Worm (Caenorhabditis elegans) whole organism, L1 larva: ENCODE data around the gene faah-4.
A peak's percentile ranks its signal among the peaks of the same experiment; 100 is the strongest.

Experiments used
- C04F5.9 ChIP-seq: sonication (generic microtip); optimal IDR thresholded peaks from 2 replicates; lab custom pipeline; 2016; ENCODE audit warnings: missing genetic modification characterization, missing compliant biosample characterization
- F16B12.6 ChIP-seq: fragments of 150-350 bp; optimal IDR thresholded peaks from 2 replicates; lab custom pipeline; 2014; ENCODE audit warnings: missing biosample characterization, missing genetic modification characterization
- alr-1 ChIP-seq: fragments of 200-800 bp; sonication (Bioruptor generic); optimal IDR thresholded peaks from 2 replicates; lab custom pipeline; 2018; ENCODE audit warnings: borderline replicate concordance, mild to moderate bottlenecking, missing genetic modification characterization, missing compliant biosample characterization
- aly-2 ChIP-seq: fragments of 150-350 bp; optimal IDR thresholded peaks from 2 replicates; lab custom pipeline; 2014; ENCODE audit warnings: missing biosample characterization, missing genetic modification characterization
- blmp-1 ChIP-seq: fragments of 150-350 bp; optimal IDR thresholded peaks from 2 replicates; lab custom pipeline; 2014; ENCODE audit warnings: missing biosample characterization, missing genetic modification characterization
- ceh-88 ChIP-seq: fragments of 200-800 bp; sonication (Bioruptor generic); IDR thresholded peaks from 2 replicates; pipeline ENCODE4 v1.3.6; 2022; ENCODE audit warnings: missing genetic modification characterization, missing compliant biosample characterization
- ceh-90 ChIP-seq: sonication (generic microtip); optimal IDR thresholded peaks from 2 replicates; lab custom pipeline; 2016; ENCODE audit warnings: missing genetic modification characterization, missing compliant biosample characterization
- dsc-1 ChIP-seq: sonication (generic microtip); optimal IDR thresholded peaks from 2 replicates; lab custom pipeline; 2016; ENCODE audit warnings: mild to moderate bottlenecking, missing genetic modification characterization, missing compliant biosample characterization
- efl-1 ChIP-seq, 4 experiments: fragments of 150-350 bp; optimal IDR thresholded peaks in 3 of 4; peaks in 1 of 4; 1 replicate in 1 of 4; 2 replicates in 3 of 4; lab custom pipeline; 2014; ENCODE audit warnings: missing biosample characterization in 2 of 4, missing genetic modification characterization in 2 of 4, missing genetic modification reagents in 2 of 4
- efl-3 ChIP-seq: fragments of 200-800 bp; sonication (Bioruptor generic); optimal IDR thresholded peaks from 2 replicates; lab custom pipeline; 2018; ENCODE audit warnings: mild to moderate bottlenecking, missing genetic modification characterization, missing compliant biosample characterization
- ets-5 ChIP-seq: fragments of 200-800 bp; sonication (Bioruptor generic); IDR thresholded peaks from 2 replicates; pipeline ENCODE4 v1.3.6; 2022; ENCODE audit warnings: missing genetic modification characterization, missing compliant biosample characterization
- fkh-4 ChIP-seq: sonication (generic microtip); optimal IDR thresholded peaks from 2 replicates; lab custom pipeline; 2016; ENCODE audit warnings: missing compliant biosample characterization, missing genetic modification characterization, borderline replicate concordance
- fkh-8 ChIP-seq: sonication (generic microtip); optimal IDR thresholded peaks from 2 replicates; lab custom pipeline; 2016; ENCODE audit warnings: mild to moderate bottlenecking, missing genetic modification characterization, missing compliant biosample characterization
- hlh-17 ChIP-seq: fragments of 200-800 bp; sonication (Bioruptor generic); optimal IDR thresholded peaks from 2 replicates; lab custom pipeline; 2018; ENCODE audit warnings: missing genetic modification characterization, mild to moderate bottlenecking, missing compliant biosample characterization, moderate library complexity, borderline replicate concordance
- hlh-4 ChIP-seq: sonication (generic microtip); optimal IDR thresholded peaks from 2 replicates; lab custom pipeline; 2016; ENCODE audit warnings: mild to moderate bottlenecking, missing genetic modification characterization, missing compliant biosample characterization
- isw-1 ChIP-seq: fragments of 200-800 bp; sonication (Bioruptor generic); IDR thresholded peaks from 2 replicates; pipeline ENCODE4 v1.3.6; 2022; ENCODE audit warnings: missing genetic modification characterization, missing compliant biosample characterization
- lin-14 ChIP-seq: fragments of 200-800 bp; sonication (Bioruptor generic); optimal IDR thresholded peaks from 2 replicates; lab custom pipeline; 2018; ENCODE audit warnings: mild to moderate bottlenecking, missing genetic modification characterization, moderate library complexity, missing compliant biosample characterization
- lin-15B ChIP-seq: fragments of 150-350 bp; sonication (generic microtip); optimal IDR thresholded peaks from 3 replicates; lab custom pipeline; 2014; ENCODE audit warnings: missing biosample characterization, missing genetic modification characterization
- lsy-2 ChIP-seq, 2 experiments: fragments of 150-350 bp; optimal IDR thresholded peaks; 2 replicates each; lab custom pipeline; 2014; ENCODE audit warnings: missing biosample characterization in 2 of 2, missing genetic modification characterization in 2 of 2
- mdl-1 ChIP-seq, 2 experiments: fragments of 150-350 bp; optimal IDR thresholded peaks; 2 replicates each; lab custom pipeline; 2014 to 2017; ENCODE audit warnings: missing biosample characterization in 2 of 2, missing genetic modification characterization in 2 of 2, inconsistent platforms in 1 of 2
- mep-1 ChIP-seq: fragments of 150-350 bp; optimal IDR thresholded peaks from 2 replicates; lab custom pipeline; 2014; ENCODE audit warnings: missing biosample characterization, missing genetic modification characterization
- nhr-11 ChIP-seq: fragments of 150-350 bp; optimal IDR thresholded peaks from 2 replicates; lab custom pipeline; 2014; ENCODE audit warnings: missing biosample characterization, missing genetic modification characterization
- nhr-12 ChIP-seq: sonication (generic microtip); optimal IDR thresholded peaks from 2 replicates; lab custom pipeline; 2017; ENCODE audit warnings: missing biosample characterization, missing genetic modification characterization
- nhr-20 ChIP-seq: sonication (generic microtip); optimal IDR thresholded peaks from 2 replicates; lab custom pipeline; 2016; ENCODE audit warnings: mild to moderate bottlenecking, missing genetic modification characterization, missing compliant biosample characterization
- nhr-28 ChIP-seq: fragments of 150-350 bp; optimal IDR thresholded peaks from 2 replicates; lab custom pipeline; 2014; ENCODE audit warnings: missing biosample characterization, missing genetic modification characterization
- nhr-47 ChIP-seq: sonication (generic microtip); optimal IDR thresholded peaks from 2 replicates; lab custom pipeline; 2016; ENCODE audit warnings: mild to moderate bottlenecking, missing genetic modification characterization, moderate library complexity, missing compliant biosample characterization
- nhr-71 ChIP-seq: sonication (generic microtip); optimal IDR thresholded peaks from 2 replicates; lab custom pipeline; 2016; ENCODE audit warnings: mild to moderate bottlenecking, missing genetic modification characterization, moderate library complexity, missing compliant biosample characterization
- nhr-76 ChIP-seq: sonication (generic microtip); optimal IDR thresholded peaks from 2 replicates; lab custom pipeline; 2017; ENCODE audit warnings: missing biosample characterization, missing genetic modification characterization
- nhr-85 ChIP-seq: sonication (generic microtip); peaks from one replicate; lab custom pipeline; 2016; ENCODE audit warnings: missing genetic modification characterization, inconsistent platforms, missing compliant biosample characterization
- nhr-90 ChIP-seq: sonication (generic microtip); optimal IDR thresholded peaks from 2 replicates; lab custom pipeline; 2016; ENCODE audit warnings: mild to moderate bottlenecking, missing genetic modification characterization, missing compliant biosample characterization; ENCODE audit not compliant: poor library complexity
- pag-3 ChIP-seq: sonication (generic microtip); optimal IDR thresholded peaks from 2 replicates; lab custom pipeline; 2017; ENCODE audit warnings: missing genetic modification characterization, mild to moderate bottlenecking, missing compliant biosample characterization, antibody characterized with exemption, borderline replicate concordance; ENCODE audit not compliant: insufficient read depth
- pax-3 ChIP-seq: fragments of 200-800 bp; sonication (Bioruptor generic); optimal IDR thresholded peaks from 2 replicates; lab custom pipeline; 2018; ENCODE audit warnings: mild to moderate bottlenecking, missing genetic modification characterization, moderate library complexity, missing compliant biosample characterization
- rnt-1 ChIP-seq: sonication (generic microtip); optimal IDR thresholded peaks from 2 replicates; lab custom pipeline; 2016; ENCODE audit warnings: mild to moderate bottlenecking, missing genetic modification characterization, moderate library complexity, missing compliant biosample characterization
- skn-1 ChIP-seq: fragments of 150-350 bp; optimal IDR thresholded peaks from 2 replicates; lab custom pipeline; 2014; ENCODE audit warnings: missing biosample characterization, missing genetic modification characterization
- snpc-4 ChIP-seq: fragments of 150-350 bp; optimal IDR thresholded peaks from 2 replicates; lab custom pipeline; 2014; ENCODE audit warnings: missing biosample characterization, missing genetic modification characterization
- snu-23 ChIP-seq: sonication (generic microtip); optimal IDR thresholded peaks from 2 replicates; lab custom pipeline; 2016; ENCODE audit warnings: missing genetic modification characterization, missing compliant biosample characterization
- sox-4 ChIP-seq: sonication (generic microtip); optimal IDR thresholded peaks from 2 replicates; lab custom pipeline; 2016; ENCODE audit warnings: missing genetic modification characterization, missing compliant biosample characterization
- sptf-1 ChIP-seq: fragments of 150-350 bp; optimal IDR thresholded peaks from 2 replicates; lab custom pipeline; 2014; ENCODE audit warnings: missing biosample characterization, missing genetic modification characterization
- sup-37 ChIP-seq: fragments of 200-800 bp; sonication (Bioruptor generic); optimal IDR thresholded peaks from 2 replicates; lab custom pipeline; 2018; ENCODE audit warnings: mild to moderate bottlenecking, missing genetic modification characterization, missing compliant biosample characterization
- tbx-2 ChIP-seq: sonication (generic microtip); optimal IDR thresholded peaks from 2 replicates; lab custom pipeline; 2016; ENCODE audit warnings: missing genetic modification characterization, missing compliant biosample characterization
- tlp-1 ChIP-seq: fragments of 150-350 bp; optimal IDR thresholded peaks from 2 replicates; lab custom pipeline; 2014; ENCODE audit warnings: missing biosample characterization, missing genetic modification characterization
- unc-86 ChIP-seq: sonication (generic microtip); optimal IDR thresholded peaks from 2 replicates; lab custom pipeline; 2016; ENCODE audit warnings: missing genetic modification characterization, missing compliant biosample characterization
- unc-98 ChIP-seq: fragments of 200-800 bp; sonication (Bioruptor generic); IDR thresholded peaks from 2 replicates; pipeline ENCODE4 v1.3.6; 2022; ENCODE audit warnings: missing genetic modification characterization, missing compliant biosample characterization
- vab-15 ChIP-seq: sonication (generic microtip); optimal IDR thresholded peaks from 2 replicates; lab custom pipeline; 2017; ENCODE audit warnings: missing genotype, mild to moderate bottlenecking, missing genetic modification characterization, missing compliant biosample characterization
- xbp-1 ChIP-seq: sonication (generic microtip); optimal IDR thresholded peaks from 2 replicates; lab custom pipeline; 2016; ENCODE audit warnings: missing genetic modification characterization, missing compliant biosample characterization
- zag-1 ChIP-seq: fragments of 150-350 bp; optimal IDR thresholded peaks from 2 replicates; lab custom pipeline; 2014; ENCODE audit warnings: missing biosample characterization, missing genetic modification characterization
- ztf-11 ChIP-seq, 2 experiments: sonication (generic microtip); optimal IDR thresholded peaks; 2 replicates each; lab custom pipeline; 2016 to 2017; ENCODE audit warnings: missing genetic modification characterization in 2 of 2, missing biosample characterization in 1 of 2, missing compliant biosample characterization in 1 of 2

faah-4 gene

ce11 chrIII:11937911-11938310 is 28.2 kb upstream of the faah-4 start:
- TF ChIP-seq fkh-4 (no peak), nhr-85 (no peak), xbp-1 (tag; lab: Kevin White, UChicago) (no peak), nhr-90 (tag; lab: Kevin White, UChicago) (no peak), pax-3 (tag; lab: Kevin White, UChicago) (no peak), nhr-76 (tag; lab: Kevin White, UChicago) (no peak), lin-14 (peak; percentile 50), hlh-4 (tag; lab: Kevin White, UChicago) (no peak), efl-3 (no peak), nhr-12 (tag; lab: Kevin White, UChicago) (no peak), nhr-28 (tag; lab: Kevin White, UChicago) (no peak), hlh-17 (GFP tag; lab: Kevin White, UChicago) (no peak), ceh-88 (GFP tag; lab: Robert Waterston, UW) (no peak), unc-98 (GFP tag; lab: Robert Waterston, UW) (no peak), ceh-90 (tag; lab: Kevin White, UChicago) (no peak), nhr-71 (tag; lab: Kevin White, UChicago) (peak; percentile 50), sup-37 (no peak), tbx-2 (tag; lab: Kevin White, UChicago) (peak; percentile 14), lin-15B (tag; lab: Kevin White, UChicago) (no peak), lsy-2 (tag; optimal IDR thresholded peaks at IDR 0.05; lab: Kevin White, UChicago) (peak; percentile 14 to 42), ztf-11 (tag; optimal IDR thresholded peaks at IDR 0.05; lab: Kevin White, UChicago) (no peak), tlp-1 (tag; lab: Kevin White, UChicago) (no peak), sptf-1 (no peak), vab-15 (no peak), nhr-47 (no peak), snu-23 (GFP tag; lab: Kevin White, UChicago) (peak; percentile 19), rnt-1 (peak; percentile 45), dsc-1 (peak; percentile 20), aly-2 (no peak), C04F5.9 (tag; lab: Kevin White, UChicago) (no peak)

ce11 chrIII:11936668-11937276 is 27.1 kb upstream of the faah-4 start:
- TF ChIP-seq tbx-2 (tag; lab: Kevin White, UChicago), result peak; percentile 25
- peak; percentile 34 for TF ChIP-seq lin-14
- TF ChIP-seq mdl-1 (tag; optimal IDR thresholded peaks at IDR 0.05; lab: Kevin White, UChicago), result no peak
- no peak for TF ChIP-seq hlh-4 (tag; lab: Kevin White, UChicago)
- no peak for TF ChIP-seq skn-1 (tag; lab: Kevin White, UChicago)
- peak; percentile 2 for TF ChIP-seq xbp-1 (tag; lab: Kevin White, UChicago)
- peak; percentile 29 for TF ChIP-seq nhr-47
- peak; percentile 39 for TF ChIP-seq fkh-8 (tag; lab: Kevin White, UChicago)
- TF ChIP-seq rnt-1, result peak; percentile 24
- no peak for TF ChIP-seq efl-1 (optimal IDR thresholded peaks at IDR 0.05; lab: Kevin White, UChicago)
- TF ChIP-seq efl-1 (GFP tag; optimal IDR thresholded peaks at IDR 0.05 in 1 of 2; lab: Kevin White, UChicago), result peak in 1 of 2 experiments; percentile 91
- peak; percentile 6 for TF ChIP-seq dsc-1
- TF ChIP-seq pag-3 (tag; lab: Kevin White, UChicago), result no peak
- no peak for TF ChIP-seq zag-1 (tag; lab: Kevin White, UChicago)
- TF ChIP-seq hlh-17 (GFP tag; lab: Kevin White, UChicago), result no peak
- TF ChIP-seq nhr-12 (tag; lab: Kevin White, UChicago), result no peak
- peak; percentile 30 for TF ChIP-seq nhr-71 (tag; lab: Kevin White, UChicago)

- no peak for TF ChIP-seq mep-1
- TF ChIP-seq blmp-1, result no peak
- no peak for TF ChIP-seq hlh-4 (tag; lab: Kevin White, UChicago)
- peak in 1 of 2 experiments; percentile 41 for TF ChIP-seq lsy-2 (tag; optimal IDR thresholded peaks at IDR 0.05; lab: Kevin White, UChicago)
- TF ChIP-seq F16B12.6, result no peak
- TF ChIP-seq isw-1 (GFP tag; lab: Robert Waterston, UW), result peak; percentile 11
- TF ChIP-seq unc-86 (tag; lab: Kevin White, UChicago), result peak; percentile 18
- TF ChIP-seq nhr-12 (tag; lab: Kevin White, UChicago), result no peak
- TF ChIP-seq sox-4 (tag; lab: Kevin White, UChicago), result peak; percentile 27
- TF ChIP-seq fkh-4, result no peak
- no peak for TF ChIP-seq rnt-1
- TF ChIP-seq nhr-71 (tag; lab: Kevin White, UChicago), result peak; percentile 60
- no peak for TF ChIP-seq vab-15
- peak; percentile 14 for TF ChIP-seq snpc-4 (tag; lab: Kevin White, UChicago)
- peak; percentile 65 for TF ChIP-seq nhr-47
- TF ChIP-seq ceh-88 (GFP tag; lab: Robert Waterston, UW), result no peak
- no peak for TF ChIP-seq alr-1 (tag; lab: Kevin White, UChicago)
- TF ChIP-seq ets-5 (GFP tag; lab: Robert Waterston, UW), result no peak
- TF ChIP-seq nhr-20, result no peak
- TF ChIP-seq tbx-2 (tag; lab: Kevin White, UChicago), result peak; percentile 12
- TF ChIP-seq nhr-11 (tag; lab: Kevin White, UChicago), result no peak
- TF ChIP-seq efl-3, result no peak
Measured at ce11 chrIII:11935948-11936280, 26.2 kb upstream of the faah-4 start.
